Fruit fly (Drosophila melanogaster): ENCODE measurements around the gene CG9133.

- TF ChIP-seq psq (optimal IDR thresholded peaks at IDR 0.05) (no peak), EcR (GFP tag; optimal IDR thresholded peaks at IDR 0.05) (no peak), Dll (optimal IDR thresholded peaks at IDR 0.05) (no peak), pan (optimal IDR thresholded peaks at IDR 0.05) (no peak), usp (GFP tag; optimal IDR thresholded peaks at IDR 0.05) (no peak), CG8478 (optimal IDR thresholded peaks at IDR 0.05) (no peak)
Observed at dm6 chr3L:1265423-1266002, 13.7 kb downstream of the CG9133 start.
